Worm (Caenorhabditis elegans) whole organism, L3 larva: ENCODE results near the gene C38D9.2.

ENCODE experiments used
- ZK546.5 ChIP-seq: sonication (generic microtip); optimal IDR thresholded peaks from 2 replicates; lab custom pipeline; 2017; ENCODE audit warnings: missing biosample characterization, missing genetic modification characterization
- ama-1 ChIP-seq: fragments of 150-350 bp; optimal IDR thresholded peaks from 2 replicates; lab custom pipeline; 2018
- nhr-76 ChIP-seq: fragments of 150-350 bp; sonication (generic microtip); optimal IDR thresholded peaks from 5 replicates; lab custom pipeline; 2014; ENCODE audit warnings: missing biosample characterization, missing genetic modification characterization
- snpc-4 ChIP-seq: fragments of 150-350 bp; optimal IDR thresholded peaks from 2 replicates; lab custom pipeline; 2014; ENCODE audit warnings: missing biosample characterization, missing genetic modification characterization
- unc-62 ChIP-seq: fragments of 150-350 bp; sonication (generic microtip); optimal IDR thresholded peaks from 4 replicates; lab custom pipeline; 2014; ENCODE audit warnings: missing biosample characterization, missing genetic modification reagents, missing genetic modification characterization
- ztf-11 ChIP-seq: fragments of 150-350 bp; optimal IDR thresholded peaks from 2 replicates; lab custom pipeline; 2014; ENCODE audit warnings: missing biosample characterization, missing genetic modification characterization

ce11 chrV:17546931-17547330 is 20.0 kb upstream of the C38D9.2 start:
- TF ChIP-seq ztf-11 (tag; lab: Kevin White, UChicago) (no peak), unc-62 (GFP tag; lab: Kevin White, UChicago) (no peak), ama-1 (lab: Kevin White, UChicago) (no peak), nhr-76 (tag; lab: Kevin White, UChicago) (no peak), ZK546.5 (tag; lab: Kevin White, UChicago) (no peak), snpc-4 (tag; lab: Kevin White, UChicago) (no peak)
